Worm (Caenorhabditis elegans): ENCODE measurements around the gene atg-7.

ce11 chrIV:11051963-11052362 lies 28.9 kb downstream of the atg-7 start:
- TF ChIP-seq nhr-12 (tag; optimal IDR thresholded peaks at IDR 0.05) (no peak), ceh-16 (tag; optimal IDR thresholded peaks at IDR 0.05) (no peak), lin-11 (tag; optimal IDR thresholded peaks at IDR 0.05) (no peak), nhr-237 (tag; optimal IDR thresholded peaks at IDR 0.05) (no peak)
